Fruit fly (Drosophila melanogaster): ENCODE data around the gene Src64B.

The Src64B gene

dm6 chr3L:4549341-4549740, 76.7 kb downstream of the Src64B start:
- TF ChIP-seq Hr78 (GFP tag; optimal IDR thresholded peaks at IDR 0.05) (no peak), Rel (GFP tag; optimal IDR thresholded peaks at IDR 0.05) (no peak), Rel (tag; optimal IDR thresholded peaks at IDR 0.05) (peak; percentile 54)

dm6 chr3L:4548380-4548779, 77.6 kb downstream of the Src64B start:
- no peak for TF ChIP-seq Myc (optimal IDR thresholded peaks at IDR 0.05)
- no peak for TF ChIP-seq dmrt93B (GFP tag; optimal IDR thresholded peaks at IDR 0.05)
- no peak for TF ChIP-seq dsf (GFP tag; optimal IDR thresholded peaks at IDR 0.05; ENCODE audit: borderline replicate concordance)
- no peak for TF ChIP-seq usp (GFP tag; optimal IDR thresholded peaks at IDR 0.05)
- TF ChIP-seq dl (GFP tag; optimal IDR thresholded peaks at IDR 0.05; ENCODE audit: insufficient read depth in 1 of 2, partially characterized antibody in 2 of 2): no peak
- TF ChIP-seq br (GFP tag; optimal IDR thresholded peaks at IDR 0.05): no peak
- TF ChIP-seq Rel (GFP tag; optimal IDR thresholded peaks at IDR 0.05): no peak
- TF ChIP-seq Rel (tag; optimal IDR thresholded peaks at IDR 0.05): no peak
- no peak for TF ChIP-seq Sp1 (GFP tag; optimal IDR thresholded peaks at IDR 0.05)
- TF ChIP-seq N (GFP tag; optimal IDR thresholded peaks at IDR 0.05): no peak
- TF ChIP-seq Hr78 (GFP tag; optimal IDR thresholded peaks at IDR 0.05): no peak
- TF ChIP-seq sage (GFP tag; optimal IDR thresholded peaks at IDR 0.05): no peak
- TF ChIP-seq Dfd (GFP tag; optimal IDR thresholded peaks at IDR 0.05): no peak
- no peak for TF ChIP-seq CrebA (GFP tag; optimal IDR thresholded peaks at IDR 0.05; ENCODE audit: borderline replicate concordance)
- no peak for TF ChIP-seq foxo (GFP tag; optimal IDR thresholded peaks at IDR 0.05)
- TF ChIP-seq ey (GFP tag; optimal IDR thresholded peaks at IDR 0.05): no peak
- TF ChIP-seq HLH106 (tag; optimal IDR thresholded peaks at IDR 0.05): no peak
- TF ChIP-seq GATAd (GFP tag; optimal IDR thresholded peaks at IDR 0.05): no peak
- no peak for TF ChIP-seq lola (GFP tag; optimal IDR thresholded peaks at IDR 0.05)

- no peak for TF ChIP-seq Vsx2 (GFP tag; optimal IDR thresholded peaks at IDR 0.05; ENCODE audit: partially characterized antibody)
- peak; percentile 29 for TF ChIP-seq dmrt93B (GFP tag; optimal IDR thresholded peaks at IDR 0.05)
- no peak for TF ChIP-seq Jra (GFP tag; optimal IDR thresholded peaks at IDR 0.05)
- TF ChIP-seq Hr78 (GFP tag; optimal IDR thresholded peaks at IDR 0.05): no peak
- peak; percentile 68 for TF ChIP-seq h (GFP tag; optimal IDR thresholded peaks at IDR 0.05)
- TF ChIP-seq foxo (GFP tag; optimal IDR thresholded peaks at IDR 0.05): peak in 1 of 2 experiments; percentile 64
- peak; percentile 67 for TF ChIP-seq HLH106 (tag; optimal IDR thresholded peaks at IDR 0.05)
- no peak for TF ChIP-seq CrebA (GFP tag; optimal IDR thresholded peaks at IDR 0.05; ENCODE audit: borderline replicate concordance)
- no peak for TF ChIP-seq sage (GFP tag; optimal IDR thresholded peaks at IDR 0.05)
- TF ChIP-seq rgr (GFP tag; optimal IDR thresholded peaks at IDR 0.05): peak; percentile 67
- TF ChIP-seq brk (GFP tag; optimal IDR thresholded peaks at IDR 0.05): peak; percentile 54
- peak; percentile 44 for TF ChIP-seq tai (GFP tag; optimal IDR thresholded peaks at IDR 0.05)
- TF ChIP-seq OdsH (GFP tag; optimal IDR thresholded peaks at IDR 0.05): peak; percentile 76
- TF ChIP-seq jim (GFP tag; optimal IDR thresholded peaks at IDR 0.05): no peak
- TF ChIP-seq br (GFP tag; optimal IDR thresholded peaks at IDR 0.05): peak; percentile 54
- peak; percentile 67 for TF ChIP-seq Sp1 (GFP tag; optimal IDR thresholded peaks at IDR 0.05)
- peak; percentile 22 for TF ChIP-seq woc (GFP tag; optimal IDR thresholded peaks at IDR 0.05)
- TF ChIP-seq usp (GFP tag; optimal IDR thresholded peaks at IDR 0.05): no peak
- peak; percentile 66 for TF ChIP-seq psq (GFP tag; optimal IDR thresholded peaks at IDR 0.05)
- peak; percentile 20 for TF ChIP-seq sv (GFP tag; optimal IDR thresholded peaks at IDR 0.05)
- peak; percentile 29 for TF ChIP-seq Rel (GFP tag; optimal IDR thresholded peaks at IDR 0.05)
- TF ChIP-seq Rel (tag; optimal IDR thresholded peaks at IDR 0.05): no peak
- peak; percentile 65 for TF ChIP-seq fru (GFP tag; optimal IDR thresholded peaks at IDR 0.05)
- peak; percentile 53 for TF ChIP-seq Hnf4 (GFP tag; optimal IDR thresholded peaks at IDR 0.05)
- TF ChIP-seq ey (GFP tag; optimal IDR thresholded peaks at IDR 0.05): peak; percentile 67
- TF ChIP-seq Myc (optimal IDR thresholded peaks at IDR 0.05): no peak
These were observed 79.3 kb downstream of the Src64B start for dm6 chr3L:4546650-4547049.

dm6 chr3L:4545731-4546130, 80.3 kb downstream of the Src64B start:
- TF ChIP-seq pan (optimal IDR thresholded peaks at IDR 0.05): no peak
- peak in 1 of 2 experiments; percentile 11 for TF ChIP-seq foxo (GFP tag; optimal IDR thresholded peaks at IDR 0.05)
- no peak for TF ChIP-seq CG32264 (GFP tag; optimal IDR thresholded peaks at IDR 0.05)
- no peak for TF ChIP-seq Mio (GFP tag; optimal IDR thresholded peaks at IDR 0.05)
- no peak for TF ChIP-seq psq (GFP tag; optimal IDR thresholded peaks at IDR 0.05)
- TF ChIP-seq br (GFP tag; optimal IDR thresholded peaks at IDR 0.05): no peak
- peak; percentile 10 for TF ChIP-seq fru (GFP tag; optimal IDR thresholded peaks at IDR 0.05)
- TF ChIP-seq dmrt93B (GFP tag; optimal IDR thresholded peaks at IDR 0.05): no peak
- no peak for TF ChIP-seq dl (GFP tag; optimal IDR thresholded peaks at IDR 0.05; ENCODE audit: insufficient read depth in 1 of 2, partially characterized antibody in 2 of 2)
- no peak for TF ChIP-seq Myc (optimal IDR thresholded peaks at IDR 0.05)
- TF ChIP-seq rgr (GFP tag; optimal IDR thresholded peaks at IDR 0.05): peak; percentile 24
- no peak for TF ChIP-seq tai (GFP tag; optimal IDR thresholded peaks at IDR 0.05)
